Worm (Caenorhabditis elegans): ENCODE data around the gene F36D3.16.

F36D3.16 gene

ce11 chrV:16527796-16528195, at the start of gene F36D3.16:
TSS of gene F36D3.16 (plus strand) at chrV:16528096.
- TF ChIP-seq nhr-20 (tag; optimal IDR thresholded peaks at IDR 0.05) = no peak
- TF ChIP-seq isw-1 (GFP tag; IDR thresholded peaks at IDR 0.05) = no peak

DNA sequence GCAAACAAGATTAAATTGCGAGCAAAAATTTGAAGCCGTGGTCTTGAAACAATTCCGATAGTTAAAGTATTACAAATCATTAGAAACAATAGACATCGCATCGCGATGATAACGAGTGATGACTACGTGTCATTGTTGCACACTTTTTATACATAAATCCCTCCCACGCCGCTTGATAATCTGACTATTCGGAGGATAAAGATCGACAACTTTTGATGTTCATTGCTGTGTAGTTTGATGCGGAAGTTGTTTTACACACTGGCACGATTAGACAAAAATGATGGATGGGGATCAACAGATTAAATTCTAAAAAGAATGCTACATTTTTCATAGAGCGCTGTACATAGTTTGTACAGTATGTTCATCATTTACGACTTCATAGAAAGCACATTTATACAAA, 48.6 kb upstream of the F36D3.16 start, which contains the start of gene T08G3.11:
TSS of gene T08G3.11 (minus strand) at position 101 of the 400 bp plus-strand sequence.
- TF ChIP-seq isw-1 (GFP tag; IDR thresholded peaks at IDR 0.05) (no peak), efl-1 (optimal IDR thresholded peaks at IDR 0.05) (no peak), efl-1 (GFP tag; optimal IDR thresholded peaks at IDR 0.05 in 1 of 2) (peak in 1 of 2 experiments; percentile 16), unc-130 (tag; optimal IDR thresholded peaks at IDR 0.05) (no peak), unc-86 (tag; optimal IDR thresholded peaks at IDR 0.05) (no peak)

ce11 chrV:16480919-16481630, 46.8 kb upstream of the F36D3.16 start, which contains the start of the genes F57E7.4 and spig-6:
TSS of gene F57E7.4 (minus strand) at chrV:16481019.
TSS of gene spig-6 (plus strand) at chrV:16481580.
- TF ChIP-seq ceh-90 (tag; optimal IDR thresholded peaks at IDR 0.05) (no peak), zag-1 (tag; optimal IDR thresholded peaks at IDR 0.05) (no peak)

- TF ChIP-seq efl-3 (GFP tag; optimal IDR thresholded peaks at IDR 0.05) (no peak), ztf-4 (tag; optimal IDR thresholded peaks at IDR 0.05) (no peak), ceh-8 (GFP tag; optimal IDR thresholded peaks at IDR 0.05) (no peak), blmp-1 (tag; optimal IDR thresholded peaks at IDR 0.05) (no peak), aly-2 (tag; optimal IDR thresholded peaks at IDR 0.05) (no peak), nhr-28 (tag; optimal IDR thresholded peaks at IDR 0.05) (no peak), unc-62 (GFP tag; optimal IDR thresholded peaks at IDR 0.05) (no peak)
Measured at ce11 chrV:16483044-16483443, 44.9 kb upstream of the F36D3.16 start, which contains the start of gene F57E7.2. TSS of gene F57E7.2 (minus strand) at chrV:16483144.

ce11 chrV:16483681-16484080, 44.2 kb upstream of the F36D3.16 start, which contains the start of gene srh-139:
TSS of gene srh-139 (plus strand) at chrV:16483981.
- TF ChIP-seq unc-86 (tag; optimal IDR thresholded peaks at IDR 0.05) (no peak), skn-1 (tag; optimal IDR thresholded peaks at IDR 0.05) (no peak), fos-1 (tag; optimal IDR thresholded peaks at IDR 0.05) (no peak), unc-130 (tag; optimal IDR thresholded peaks at IDR 0.05) (no peak), jun-1 (tag; optimal IDR thresholded peaks at IDR 0.05) (no peak), unc-30 (tag; optimal IDR thresholded peaks at IDR 0.05) (no peak), aha-1 (tag; optimal IDR thresholded peaks at IDR 0.05) (no peak), mep-1 (tag; optimal IDR thresholded peaks at IDR 0.05) (no peak), pqm-1 (tag; optimal IDR thresholded peaks at IDR 0.05) (no peak), hlh-4 (tag; optimal IDR thresholded peaks at IDR 0.05) (no peak)

DNA sequence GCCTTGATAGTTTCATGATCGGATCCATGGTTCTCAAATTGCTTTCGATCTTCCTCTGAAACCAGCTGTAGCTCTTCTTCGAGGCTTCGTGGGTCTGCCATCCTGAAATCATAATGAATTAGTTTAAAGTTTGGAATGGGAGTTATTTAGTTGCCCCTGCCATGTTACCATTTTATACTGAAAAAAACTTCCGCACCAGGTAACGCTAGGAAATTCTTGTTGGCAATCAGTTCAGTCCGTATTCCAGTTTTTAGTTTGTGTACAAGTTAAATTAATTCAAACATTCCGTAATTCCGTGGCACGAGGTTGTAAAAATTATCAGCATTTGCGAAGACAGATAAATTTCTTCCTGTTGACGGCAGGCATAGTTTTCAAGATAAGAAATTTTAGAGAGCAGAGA, 40.4 kb upstream of the F36D3.16 start, which contains the start of gene Y32B12A.5:
TSS of gene Y32B12A.5 (minus strand) at position 101 of the 400 bp plus-strand sequence.
- TF ChIP-seq C16A3.4 (tag; optimal IDR thresholded peaks at IDR 0.05) = no peak
- no peak for TF ChIP-seq nhr-90 (tag; optimal IDR thresholded peaks at IDR 0.05; ENCODE audit: poor library complexity)
- TF ChIP-seq nhr-85 (tag) = no peak

- TF ChIP-seq unc-130 (tag; optimal IDR thresholded peaks at IDR 0.05) = no peak
- TF ChIP-seq lir-3 (tag; optimal IDR thresholded peaks at IDR 0.05; ENCODE audit: poor library complexity) = no peak
- no peak for TF ChIP-seq fos-1 (tag; optimal IDR thresholded peaks at IDR 0.05)
- no peak for TF ChIP-seq ceh-63 (GFP tag; optimal IDR thresholded peaks at IDR 0.05)
- TF ChIP-seq efl-3 (GFP tag; optimal IDR thresholded peaks at IDR 0.05) = no peak
- TF ChIP-seq Y116A8C.19 (tag; optimal IDR thresholded peaks at IDR 0.05; ENCODE audit: borderline replicate concordance) = no peak
- TF ChIP-seq tlp-1 (tag; optimal IDR thresholded peaks at IDR 0.05) = no peak
- no peak for TF ChIP-seq nhr-84 (tag; optimal IDR thresholded peaks at IDR 0.05)
- TF ChIP-seq lin-14 (GFP tag; optimal IDR thresholded peaks at IDR 0.05) = no peak
- TF ChIP-seq pag-3 (tag; optimal IDR thresholded peaks at IDR 0.05; ENCODE audit: borderline replicate concordance, insufficient read depth) = no peak
- TF ChIP-seq grh-1 (GFP tag; IDR thresholded peaks at IDR 0.05) = no peak
Measured at ce11 chrV:16488172-16488571, 39.7 kb upstream of the F36D3.16 start, which contains the start of gene sqst-4. TSS of gene sqst-4 (plus strand) at chrV:16488472.

Measured in whole organism, L1 larva.